Worm (Caenorhabditis elegans) whole organism, L3 larva: ENCODE measurements around the gene srlf-17.

ENCODE experiments used
- ZK546.5 ChIP-seq: sonication (generic microtip); optimal IDR thresholded peaks from 2 replicates; lab custom pipeline; 2017; ENCODE audit warnings: missing biosample characterization, missing genetic modification characterization
- aly-2 ChIP-seq: fragments of 150-350 bp; optimal IDR thresholded peaks from 2 replicates; lab custom pipeline; 2014; ENCODE audit warnings: missing biosample characterization, missing genetic modification characterization
- ceh-28 ChIP-seq: fragments of 150-350 bp; optimal IDR thresholded peaks from 2 replicates; lab custom pipeline; 2014; ENCODE audit warnings: missing biosample characterization, missing genetic modification reagents, missing genetic modification characterization
- ceh-82 ChIP-seq: fragments of 150-350 bp; optimal IDR thresholded peaks from 2 replicates; lab custom pipeline; 2014; ENCODE audit warnings: missing biosample characterization, missing genetic modification characterization
- ceh-9 ChIP-seq: sonication (generic microtip); optimal IDR thresholded peaks from 2 replicates; lab custom pipeline; 2018; ENCODE audit warnings: missing biosample characterization, missing genetic modification characterization
- egl-27 ChIP-seq: sonication (generic microtip); optimal IDR thresholded peaks from 4 replicates; lab custom pipeline; 2017; ENCODE audit warnings: missing biosample characterization, missing genetic modification reagents, missing genetic modification characterization
- egl-5 ChIP-seq: fragments of 150-350 bp; optimal IDR thresholded peaks from 2 replicates; lab custom pipeline; 2017; ENCODE audit warnings: missing biosample characterization, missing genetic modification reagents, missing genetic modification characterization, inconsistent platforms
- elt-1 ChIP-seq: fragments of 150-350 bp; optimal IDR thresholded peaks from 2 replicates; lab custom pipeline; 2014; ENCODE audit warnings: missing biosample characterization, missing genetic modification characterization
- elt-2 ChIP-seq: sonication (generic microtip); optimal IDR thresholded peaks from 2 replicates; lab custom pipeline; 2016; ENCODE audit warnings: missing genetic modification reagents, mild to moderate bottlenecking, missing genetic modification characterization, missing compliant biosample characterization
- elt-3 ChIP-seq, 3 experiments: fragments of 150-350 bp in 1 of 3; sonication (generic microtip) in 2 of 3; optimal IDR thresholded peaks; 2 replicates in 2 of 3; 4 replicates in 1 of 3; lab custom pipeline; 2014 to 2017; ENCODE audit warnings: missing biosample characterization in 3 of 3, missing genetic modification characterization in 3 of 3
- fkh-10 ChIP-seq: sonication (generic microtip); optimal IDR thresholded peaks from 2 replicates; lab custom pipeline; 2017; ENCODE audit warnings: missing biosample characterization, missing genetic modification reagents, missing genetic modification characterization
- fos-1 ChIP-seq: fragments of 150-350 bp; optimal IDR thresholded peaks from 2 replicates; lab custom pipeline; 2014; ENCODE audit warnings: missing biosample characterization, missing genetic modification characterization
- hmg-11 ChIP-seq: sonication (generic microtip); optimal IDR thresholded peaks from 2 replicates; lab custom pipeline; 2016; ENCODE audit warnings: missing genetic modification characterization, missing compliant biosample characterization
- jun-1 ChIP-seq: fragments of 150-350 bp; optimal IDR thresholded peaks from 2 replicates; lab custom pipeline; 2014; ENCODE audit warnings: missing biosample characterization, missing genetic modification reagents, missing genetic modification characterization
- lin-15B ChIP-seq: fragments of 150-350 bp; optimal IDR thresholded peaks from 2 replicates; lab custom pipeline; 2014; ENCODE audit warnings: missing biosample characterization, missing genetic modification characterization
- mdl-1 ChIP-seq: fragments of 150-350 bp; optimal IDR thresholded peaks from 2 replicates; lab custom pipeline; 2014; ENCODE audit warnings: missing biosample characterization, missing genetic modification characterization
- mml-1 ChIP-seq: fragments of 150-350 bp; sonication (generic microtip); optimal IDR thresholded peaks from 3 replicates; lab custom pipeline; 2014; ENCODE audit warnings: missing biosample characterization, missing genetic modification characterization
- nfya-1 ChIP-seq: sonication (generic microtip); optimal IDR thresholded peaks from 2 replicates; lab custom pipeline; 2017; ENCODE audit warnings: missing genetic modification characterization, mild to moderate bottlenecking, missing compliant biosample characterization, antibody characterized with exemption, moderate library complexity; ENCODE audit not compliant: insufficient read depth
- nhr-12 ChIP-seq: fragments of 150-350 bp; optimal IDR thresholded peaks from 2 replicates; lab custom pipeline; 2014; ENCODE audit warnings: missing biosample characterization, missing genetic modification characterization
- nhr-23 ChIP-seq: fragments of 150-350 bp; optimal IDR thresholded peaks from 2 replicates; lab custom pipeline; 2014; ENCODE audit warnings: missing biosample characterization, missing genetic modification reagents, missing genetic modification characterization
- nhr-25 ChIP-seq: sonication (generic microtip); optimal IDR thresholded peaks from 2 replicates; lab custom pipeline; 2017; ENCODE audit warnings: missing biosample characterization, missing genetic modification characterization
- nhr-43 ChIP-seq: sonication (generic microtip); optimal IDR thresholded peaks from 2 replicates; lab custom pipeline; 2016; ENCODE audit warnings: mild to moderate bottlenecking, missing genetic modification characterization, missing compliant biosample characterization; ENCODE audit not compliant: poor library complexity, severe bottlenecking
- nhr-76 ChIP-seq: fragments of 150-350 bp; sonication (generic microtip); optimal IDR thresholded peaks from 5 replicates; lab custom pipeline; 2014; ENCODE audit warnings: missing biosample characterization, missing genetic modification characterization
- nhr-77 ChIP-seq: fragments of 150-350 bp; optimal IDR thresholded peaks from 2 replicates; lab custom pipeline; 2014; ENCODE audit warnings: missing biosample characterization, missing genetic modification characterization
- pha-4 ChIP-seq: fragments of 150-350 bp; optimal IDR thresholded peaks from 2 replicates; lab custom pipeline; 2014; ENCODE audit warnings: missing biosample characterization, missing genetic modification reagents, missing genetic modification characterization
- pqm-1 ChIP-seq: fragments of 150-350 bp; optimal IDR thresholded peaks from 2 replicates; lab custom pipeline; 2017; ENCODE audit warnings: missing biosample characterization, missing genetic modification characterization, inconsistent platforms
- tbx-2 ChIP-seq: sonication (generic microtip); optimal IDR thresholded peaks from 2 replicates; lab custom pipeline; 2016; ENCODE audit warnings: mild to moderate bottlenecking, missing genetic modification characterization, missing compliant biosample characterization
- unc-62 ChIP-seq: fragments of 150-350 bp; sonication (generic microtip); optimal IDR thresholded peaks from 4 replicates; lab custom pipeline; 2014; ENCODE audit warnings: missing biosample characterization, missing genetic modification reagents, missing genetic modification characterization
- ztf-11 ChIP-seq: fragments of 150-350 bp; optimal IDR thresholded peaks from 2 replicates; lab custom pipeline; 2014; ENCODE audit warnings: missing biosample characterization, missing genetic modification characterization
- ztf-4 ChIP-seq: fragments of 150-350 bp; optimal IDR thresholded peaks from 2 replicates; lab custom pipeline; 2014; ENCODE audit warnings: missing biosample characterization, missing genetic modification characterization

The srlf-17 gene

ce11 chrIV:11146492-11146891 lies 44.0 kb upstream of the srlf-17 start:
- no peak for TF ChIP-seq aly-2

DNA sequence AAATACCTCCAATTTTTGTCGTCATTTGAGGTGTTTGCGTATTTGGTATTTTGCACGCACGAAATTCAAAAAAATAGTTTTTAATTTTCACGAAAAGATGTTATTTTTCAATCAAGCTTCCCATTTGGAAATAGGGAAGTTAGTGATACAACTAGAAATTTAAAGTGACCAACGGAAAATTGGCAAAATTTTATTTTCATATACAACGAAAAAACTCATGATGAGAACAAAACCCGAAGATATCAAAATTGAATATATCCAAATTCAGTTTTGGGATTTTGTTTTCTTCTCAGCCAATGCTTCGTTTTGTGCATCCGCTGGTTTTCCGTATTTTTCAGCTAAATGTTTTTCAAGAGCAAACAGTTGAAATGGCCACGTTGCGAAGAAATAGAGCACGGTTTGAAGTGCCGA lies 43.4 kb upstream of the srlf-17 start:
- no peak for TF ChIP-seq mdl-1
- TF ChIP-seq nfya-1 (tag; lab: Kevin White, UChicago), result no peak
- TF ChIP-seq ZK546.5 (tag; lab: Kevin White, UChicago), result no peak
- no peak for TF ChIP-seq elt-1 (tag; lab: Kevin White, UChicago)
- no peak for TF ChIP-seq lin-15B
- TF ChIP-seq fkh-10, result no peak
- no peak for TF ChIP-seq egl-27 (tag; lab: Kevin White, UChicago)
- TF ChIP-seq elt-3 (tag; optimal IDR thresholded peaks at IDR 0.05; lab: Kevin White, UChicago), result no peak
- TF ChIP-seq ztf-4 (tag; lab: Kevin White, UChicago), result no peak
- TF ChIP-seq mml-1 (tag; lab: Kevin White, UChicago), result no peak
- no peak for TF ChIP-seq jun-1
- no peak for TF ChIP-seq ceh-9 (tag; lab: Kevin White, UChicago)
- TF ChIP-seq pqm-1 (tag; lab: Kevin White, UChicago), result no peak
- TF ChIP-seq ceh-28 (tag; lab: Kevin White, UChicago), result no peak
- TF ChIP-seq nhr-76 (tag; lab: Kevin White, UChicago), result no peak
- TF ChIP-seq fos-1 (tag; lab: Kevin White, UChicago), result no peak

ce11 chrIV:11143228-11143444 lies 40.6 kb upstream of the srlf-17 start, which contains the start of gene F01G4.4:
Gene F01G4.4, plus strand, starts transcription at chrIV:11143345.
- TF ChIP-seq pqm-1 (tag; lab: Kevin White, UChicago) (no peak), fkh-10 (no peak), egl-5 (tag; lab: Kevin White, UChicago) (no peak), nhr-12 (tag; lab: Kevin White, UChicago) (no peak), nhr-77 (tag; lab: Kevin White, UChicago) (no peak), pha-4 (tag; lab: Kevin White, UChicago) (no peak), ceh-28 (tag; lab: Kevin White, UChicago) (no peak), ztf-11 (tag; lab: Kevin White, UChicago) (no peak), nhr-43 (no peak), aly-2 (no peak), elt-3 (tag; optimal IDR thresholded peaks at IDR 0.05; lab: Kevin White, UChicago) (no peak), unc-62 (GFP tag; lab: Kevin White, UChicago) (no peak), ceh-82 (no peak)
- TF ChIP-seq, all 47 proteins: peak for 0

DNA sequence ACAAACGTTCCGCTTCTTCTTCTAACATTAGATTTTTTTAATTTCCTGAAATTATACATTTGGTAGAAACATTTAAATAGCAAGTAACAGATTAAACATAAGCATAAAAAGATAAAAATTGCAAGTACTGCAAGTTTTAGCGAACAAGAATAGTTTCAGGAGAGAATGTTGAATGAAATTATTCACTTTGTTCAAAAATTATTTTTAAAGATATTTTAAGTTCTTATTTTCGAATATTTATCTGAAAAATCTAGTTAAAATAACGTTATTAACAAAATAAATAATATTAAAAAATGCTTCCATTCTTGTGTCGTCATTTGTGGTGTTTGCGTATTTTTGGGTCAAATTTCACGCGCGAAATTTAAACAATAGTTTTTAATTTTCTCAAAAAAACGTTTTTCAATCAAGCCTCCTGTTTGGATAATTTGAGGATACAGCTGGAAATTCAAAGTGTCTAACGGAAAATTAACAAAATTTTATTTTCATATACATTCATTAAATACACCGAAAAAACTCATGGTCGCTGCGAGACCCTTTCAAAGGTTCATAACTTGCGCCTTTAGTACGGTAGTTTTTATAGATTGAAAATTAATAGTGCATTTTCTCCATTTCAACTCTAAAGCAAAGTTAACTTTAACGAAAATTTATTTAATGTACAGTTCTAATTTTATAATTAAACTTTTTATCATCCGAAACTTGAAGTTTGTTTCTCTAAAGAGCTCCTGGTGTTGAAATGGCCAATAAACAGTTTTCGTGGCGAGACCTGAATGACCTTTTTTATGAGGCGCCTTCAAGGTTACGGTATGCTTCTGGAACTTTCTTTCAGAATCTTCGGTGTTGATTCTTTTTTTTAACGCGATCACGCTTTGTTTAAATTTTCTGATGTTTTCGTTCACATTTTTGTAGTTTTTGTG lies 40.1 kb upstream of the srlf-17 start, which contains the start of gene skih-2:
Gene skih-2, minus strand, starts transcription at position 51 of the 914 bp plus-strand sequence.
- TF ChIP-seq lin-15B (peak; percentile 28), nhr-25 (peak; percentile 14), nhr-23 (peak; percentile 33), hmg-11 (tag; lab: Kevin White, UChicago) (no peak), mml-1 (tag; lab: Kevin White, UChicago) (no peak), nfya-1 (tag; lab: Kevin White, UChicago) (peak; percentile 62), pha-4 (tag; lab: Kevin White, UChicago) (peak; percentile 73), nhr-77 (tag; lab: Kevin White, UChicago) (no peak), ceh-9 (tag; lab: Kevin White, UChicago) (no peak), elt-1 (tag; lab: Kevin White, UChicago) (no peak), elt-3 (tag; optimal IDR thresholded peaks at IDR 0.05; lab: Kevin White, UChicago) (no peak)

DNA sequence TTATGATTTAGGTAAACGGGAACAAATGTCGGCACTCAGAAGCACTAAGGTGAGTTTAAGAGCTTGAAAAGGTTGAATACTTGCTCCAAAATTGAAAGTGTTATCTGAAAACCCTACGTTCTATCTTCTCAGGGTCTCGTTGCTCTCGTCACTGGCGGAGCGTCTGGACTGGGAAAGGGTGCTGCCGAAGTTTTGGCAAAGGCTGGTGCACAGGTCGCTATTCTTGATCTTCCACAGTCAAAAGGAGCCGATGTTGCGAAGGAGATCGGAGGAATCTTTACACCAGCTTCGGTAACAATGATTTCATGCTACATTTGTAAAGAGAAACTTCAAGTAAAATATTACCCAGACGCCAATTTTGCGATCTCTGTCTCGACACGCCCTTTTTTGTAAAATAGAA lies 28.8 kb upstream of the srlf-17 start, which contains the start of gene ard-1:
Gene ard-1, plus strand, starts transcription at position 12 of the 400 bp plus-strand sequence.
- TF ChIP-seq tbx-2 (no peak), elt-1 (tag; lab: Kevin White, UChicago) (no peak)

- peak; percentile 58 for TF ChIP-seq elt-2 (tag; lab: Kevin White, UChicago)
- no peak for TF ChIP-seq tbx-2
- peak; percentile 11 for TF ChIP-seq pqm-1 (tag; lab: Kevin White, UChicago)
- TF ChIP-seq mml-1 (tag; lab: Kevin White, UChicago), result no peak
- peak; percentile 44 for TF ChIP-seq nfya-1 (tag; lab: Kevin White, UChicago)
- TF ChIP-seq pha-4 (tag; lab: Kevin White, UChicago), result peak; percentile 29
Measured at ce11 chrIV:11130774-11131173, 28.3 kb upstream of the srlf-17 start.
